Worm (Caenorhabditis elegans) whole organism, L4 larva: Measurements from ENCODE around the gene K04G7.1.

Experiments used
- daf-16 ChIP-seq, 3 experiments: sonication (generic microtip); optimal IDR thresholded peaks; 2 replicates each; lab custom pipeline; 2016 to 2017; ENCODE audit warnings: missing genetic modification characterization in 3 of 3, missing genetic modification reagents in 3 of 3, mild to moderate bottlenecking in 2 of 3, missing compliant biosample characterization in 2 of 3, missing biosample characterization in 1 of 3, moderate library complexity in 1 of 3
- fkh-10 ChIP-seq: fragments of 150-350 bp; optimal IDR thresholded peaks from 2 replicates; lab custom pipeline; 2014; ENCODE audit warnings: missing biosample characterization, missing genetic modification reagents, missing genetic modification characterization
- mdl-1 ChIP-seq, 2 experiments: fragments of 150-350 bp in 1 of 2; sonication (generic microtip) in 1 of 2; optimal IDR thresholded peaks; 2 replicates each; lab custom pipeline; 2014 to 2017; ENCODE audit warnings: missing biosample characterization in 2 of 2, missing genetic modification characterization in 2 of 2
- nhr-25 ChIP-seq: sonication (generic microtip); optimal IDR thresholded peaks from 2 replicates; lab custom pipeline; 2017; ENCODE audit warnings: missing genetic modification characterization, mild to moderate bottlenecking, missing compliant biosample characterization, antibody characterized with exemption, moderate library complexity, borderline replicate concordance; ENCODE audit not compliant: insufficient read depth
- nhr-42 ChIP-seq: fragments of 200-800 bp; sonication (Bioruptor generic); IDR thresholded peaks from 2 replicates; pipeline ENCODE4 v1.3.6; 2022; ENCODE audit warnings: missing genetic modification characterization, missing compliant biosample characterization
- nhr-77 ChIP-seq: fragments of 150-350 bp; optimal IDR thresholded peaks from 2 replicates; lab custom pipeline; 2014; ENCODE audit warnings: missing biosample characterization, missing genetic modification characterization
- pha-4 ChIP-seq, 2 experiments: fragments of 150-350 bp in 1 of 2; fragments of 200-800 bp in 1 of 2; sonication (Bioruptor generic) in 1 of 2; IDR thresholded peaks in 1 of 2; optimal IDR thresholded peaks in 1 of 2; 2 replicates each; pipeline versions ENCODE4 v1.3.6 to Lab custom; 2014 to 2022; ENCODE audit warnings: missing genetic modification characterization in 2 of 2, missing genetic modification reagents in 2 of 2, missing biosample characterization in 1 of 2, missing compliant biosample characterization in 1 of 2
- snpc-4 ChIP-seq: fragments of 150-350 bp; optimal IDR thresholded peaks from 2 replicates; lab custom pipeline; 2014; ENCODE audit warnings: missing biosample characterization, missing genetic modification characterization
- tra-1 ChIP-seq: fragments of 200-800 bp; sonication (Bioruptor generic); IDR thresholded peaks from 2 replicates; pipeline ENCODE4 v1.3.6; 2022; ENCODE audit warnings: missing genetic modification reagents, missing genetic modification characterization, missing compliant biosample characterization
- unc-39 ChIP-seq: sonication (generic microtip); optimal IDR thresholded peaks from 2 replicates; lab custom pipeline; 2017; ENCODE audit warnings: missing biosample characterization, missing genetic modification characterization
- zip-11 ChIP-seq: fragments of 200-800 bp; sonication (Bioruptor generic); IDR thresholded peaks from 2 replicates; pipeline ENCODE4 v1.3.6; 2022; ENCODE audit warnings: missing genetic modification characterization, missing compliant biosample characterization
- ztf-11 ChIP-seq: fragments of 150-350 bp; optimal IDR thresholded peaks from 2 replicates; lab custom pipeline; 2014; ENCODE audit warnings: missing biosample characterization, missing genetic modification characterization

ce11 chrIII:7181822-7182221, 19.3 kb downstream of the K04G7.1 start, which contains the start of gene epg-4:
- TF ChIP-seq snpc-4 (tag; lab: Kevin White, UChicago) (no peak), nhr-77 (peak; percentile 80), zip-11 (GFP tag; lab: Robert Waterston, UW) (no peak), ztf-11 (tag; lab: Kevin White, UChicago) (no peak), daf-16 (GFP tag; optimal IDR thresholded peaks at IDR 0.05; lab: Kevin White, UChicago) (no peak), daf-16 (tag; optimal IDR thresholded peaks at IDR 0.05; lab: Kevin White, UChicago) (no peak), mdl-1 (tag; optimal IDR thresholded peaks at IDR 0.05; lab: Kevin White, UChicago) (no peak), nhr-42 (GFP tag; lab: Robert Waterston, UW) (no peak), pha-4 (GFP tag; IDR thresholded peaks at IDR 0.05; lab: Robert Waterston, UW) (peak; percentile 63; the same call in 1 of the 2 replicates), pha-4 (tag; optimal IDR thresholded peaks at IDR 0.05; lab: Kevin White, UChicago) (peak; percentile 31), unc-39 (tag; lab: Kevin White, UChicago) (no peak), tra-1 (no peak), fkh-10 (GFP tag; lab: Kevin White, UChicago) (no peak), nhr-25 (tag; lab: Kevin White, UChicago) (no peak)
